Worm (Caenorhabditis elegans) whole organism, L2 larva: Measurements from ENCODE around the gene mdt-9.

Experiments
- alr-1 ChIP-seq: fragments of 150-350 bp; optimal IDR thresholded peaks from 2 replicates; lab custom pipeline; 2014; ENCODE audit warnings: missing biosample characterization, missing genetic modification characterization
- elt-3 ChIP-seq: sonication (generic microtip); optimal IDR thresholded peaks from 2 replicates; lab custom pipeline; 2017; ENCODE audit warnings: missing biosample characterization, missing genetic modification characterization
- nhr-25 ChIP-seq: fragments of 150-350 bp; sonication (generic microtip); optimal IDR thresholded peaks from 3 replicates; lab custom pipeline; 2014; ENCODE audit warnings: missing biosample characterization, missing genetic modification characterization
- snpc-4 ChIP-seq: fragments of 150-350 bp; optimal IDR thresholded peaks from 2 replicates; lab custom pipeline; 2014; ENCODE audit warnings: missing biosample characterization, missing genetic modification characterization
- unc-62 ChIP-seq: fragments of 150-350 bp; optimal IDR thresholded peaks from 2 replicates; lab custom pipeline; 2014; ENCODE audit warnings: missing biosample characterization, missing genetic modification reagents, missing genetic modification characterization

DNA sequence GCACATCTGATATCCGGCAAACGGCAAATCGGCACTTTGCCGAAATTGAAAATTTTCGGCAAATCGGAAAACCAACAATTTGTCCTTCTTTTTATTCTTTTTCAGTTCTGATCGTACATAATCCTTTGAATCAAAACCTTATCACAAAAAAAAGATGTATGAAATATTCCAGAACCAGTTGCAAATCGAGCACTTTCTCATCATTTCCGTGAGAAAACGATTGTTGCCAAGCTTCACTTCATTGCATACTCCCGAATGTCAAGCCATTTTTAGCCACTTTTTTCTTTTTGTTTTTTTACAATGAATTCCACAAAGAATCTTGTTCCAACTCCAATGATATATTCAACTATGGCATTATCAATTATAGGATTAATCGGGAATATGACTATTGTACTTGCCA lies 21.3 kb upstream of the mdt-9 start, which contains the start of gene srsx-25:
- TF ChIP-seq unc-62 (GFP tag; lab: Kevin White, UChicago) (no peak), alr-1 (tag; lab: Kevin White, UChicago) (no peak), elt-3 (tag; lab: Kevin White, UChicago) (no peak), nhr-25 (no peak), snpc-4 (no peak)
